Fruit fly (Drosophila melanogaster) whole organism: ENCODE data around the gene Socs36E.

Experiments
- CG8478 ChIP-seq: fragments of >200 bp; optimal IDR thresholded peaks from 2 replicates; lab custom pipeline; 2018; ENCODE audit warnings: inconsistent platforms
- Dll ChIP-seq: fragments of >200 bp; optimal IDR thresholded peaks from 2 replicates; lab custom pipeline; 2017
- EcR ChIP-seq, 2 experiments: fragments of >200 bp; optimal IDR thresholded peaks; 2 replicates each; lab custom pipeline; 2017; ENCODE audit warnings: missing biosample characterization in 2 of 2, missing genetic modification characterization in 2 of 2, missing genetic modification reagents in 2 of 2
- pan ChIP-seq: fragments of >200 bp; optimal IDR thresholded peaks from 2 replicates; lab custom pipeline; 2017
- psq ChIP-seq: fragments of >200 bp; optimal IDR thresholded peaks from 2 replicates; lab custom pipeline; 2017
- usp ChIP-seq: fragments of >200 bp; optimal IDR thresholded peaks from 2 replicates; lab custom pipeline; 2017; ENCODE audit warnings: missing biosample characterization, missing genetic modification characterization, mixed read lengths

Socs36E gene

DNA sequence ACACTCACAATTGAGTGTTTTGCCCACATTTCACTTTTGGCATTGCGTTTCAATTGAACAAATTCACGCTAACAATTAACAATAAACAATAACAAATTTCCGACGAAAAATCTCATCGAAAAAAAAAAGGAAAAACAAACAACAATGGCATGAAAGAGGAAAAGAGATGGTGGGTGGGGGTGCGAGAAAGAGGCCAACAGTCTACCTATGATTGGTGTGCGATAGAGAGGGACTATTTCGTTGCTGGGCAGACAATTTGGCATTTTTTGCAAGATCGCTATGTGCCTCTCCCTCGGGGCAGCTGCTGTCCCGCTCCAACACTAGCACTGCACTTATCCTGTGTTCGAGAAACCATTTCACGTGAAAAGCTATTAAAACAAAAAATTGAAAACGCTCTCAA lies 2.3 kb downstream of the Socs36E start:
- no peak for TF ChIP-seq psq (lab: Kevin White, UChicago)
- TF ChIP-seq Dll (lab: Kevin White, UChicago): no peak
- no peak for TF ChIP-seq CG8478 (lab: Kevin White, UChicago)
- TF ChIP-seq usp (GFP tag; lab: Kevin White, UChicago): no peak
- TF ChIP-seq pan (lab: Kevin White, UChicago): no peak
- no peak for TF ChIP-seq EcR (GFP tag; optimal IDR thresholded peaks at IDR 0.05; lab: Kevin White, UChicago)

DNA sequence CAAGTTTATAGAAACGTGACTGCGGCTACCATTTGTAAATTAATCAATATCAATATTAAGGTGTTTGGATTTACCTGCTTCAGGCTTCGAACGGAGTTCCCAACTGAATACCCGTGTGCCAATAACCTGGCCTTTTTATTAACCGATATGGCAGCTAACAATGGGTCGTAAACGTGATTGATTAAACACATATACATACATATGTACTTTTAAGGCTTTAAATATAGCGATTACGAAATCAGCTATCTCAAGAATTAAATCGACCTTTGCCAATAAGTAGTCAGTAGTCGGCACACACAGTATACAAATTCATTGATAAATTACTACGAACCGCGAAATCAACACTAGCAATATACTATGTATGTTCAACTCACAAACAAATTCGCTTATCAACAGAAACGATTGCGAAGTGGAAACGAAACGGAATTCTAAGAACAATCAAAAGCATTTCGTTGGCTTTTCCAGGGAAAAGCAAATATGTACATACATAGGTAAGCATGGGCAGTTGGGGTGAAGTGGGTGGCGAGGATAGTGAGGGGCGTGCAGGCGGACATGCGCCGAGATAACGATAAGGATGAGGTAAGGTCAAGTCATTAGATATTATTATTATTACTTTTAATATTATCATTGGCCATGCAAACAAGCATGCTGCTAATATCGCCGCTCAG lies 3.5 kb downstream of the Socs36E start:
- TF ChIP-seq EcR (GFP tag; optimal IDR thresholded peaks at IDR 0.05; lab: Kevin White, UChicago): no peak
- no peak for TF ChIP-seq psq (lab: Kevin White, UChicago)
- TF ChIP-seq CG8478 (lab: Kevin White, UChicago): no peak
- no peak for TF ChIP-seq Dll (lab: Kevin White, UChicago)
- TF ChIP-seq pan (lab: Kevin White, UChicago): no peak
- no peak for TF ChIP-seq usp (GFP tag; lab: Kevin White, UChicago)

DNA sequence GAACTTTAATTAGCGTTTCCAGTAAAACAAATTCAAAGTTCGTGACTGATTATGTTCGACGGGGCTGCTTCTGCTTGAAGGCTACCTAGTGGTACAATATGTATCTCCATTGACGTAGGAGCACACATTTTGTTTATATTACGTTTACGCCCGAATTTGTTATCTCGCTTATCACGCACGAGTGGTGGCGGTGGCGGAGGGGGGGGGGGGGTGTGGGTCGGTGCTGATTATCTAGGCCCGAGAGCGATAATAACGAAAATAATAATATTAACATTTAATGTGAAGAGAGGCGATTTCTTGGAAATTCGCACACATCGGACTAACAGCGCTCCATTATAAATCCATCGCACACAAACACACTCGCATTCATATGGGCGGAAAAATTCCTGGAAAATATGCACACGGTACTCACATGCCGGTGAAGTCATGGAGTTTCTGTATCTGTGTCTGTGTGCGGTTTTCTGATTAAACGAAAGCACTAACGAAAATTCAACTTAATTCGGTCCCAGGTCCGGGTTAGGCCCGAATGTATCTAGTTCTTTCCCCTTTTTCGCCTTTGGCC lies 4.6 kb downstream of the Socs36E start:
- TF ChIP-seq usp (GFP tag; lab: Kevin White, UChicago): no peak
- TF ChIP-seq CG8478 (lab: Kevin White, UChicago): no peak
- TF ChIP-seq pan (lab: Kevin White, UChicago): no peak
- no peak for TF ChIP-seq EcR (GFP tag; optimal IDR thresholded peaks at IDR 0.05; lab: Kevin White, UChicago)
- no peak for TF ChIP-seq Dll (lab: Kevin White, UChicago)
- no peak for TF ChIP-seq psq (lab: Kevin White, UChicago)

DNA sequence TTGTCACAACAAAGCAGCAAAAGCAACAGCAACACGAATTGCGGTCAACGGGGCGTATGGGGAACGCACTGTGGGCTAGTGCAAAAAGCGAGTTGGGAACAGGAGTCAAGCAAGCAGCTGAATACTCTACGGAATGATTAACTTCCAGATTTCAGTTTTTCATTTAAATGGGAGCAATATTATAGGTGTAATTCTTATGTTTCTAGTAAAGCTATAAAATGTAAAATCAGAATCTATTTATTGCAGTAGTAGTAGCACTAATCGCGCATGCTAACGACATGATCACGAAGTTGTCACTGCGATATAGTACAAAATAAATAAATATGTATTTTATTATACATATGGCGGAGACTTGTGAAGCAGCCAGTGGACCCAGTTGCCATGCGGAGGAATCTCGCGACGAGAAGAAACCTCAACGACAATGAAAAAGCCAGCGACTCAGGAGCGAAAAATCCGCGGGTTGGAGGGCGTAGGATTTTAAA lies 5.6 kb downstream of the Socs36E start:
- TF ChIP-seq Dll (lab: Kevin White, UChicago): no peak
- TF ChIP-seq CG8478 (lab: Kevin White, UChicago): no peak
- no peak for TF ChIP-seq EcR (GFP tag; optimal IDR thresholded peaks at IDR 0.05; lab: Kevin White, UChicago)
- TF ChIP-seq psq (lab: Kevin White, UChicago): no peak
- TF ChIP-seq pan (lab: Kevin White, UChicago): no peak

DNA sequence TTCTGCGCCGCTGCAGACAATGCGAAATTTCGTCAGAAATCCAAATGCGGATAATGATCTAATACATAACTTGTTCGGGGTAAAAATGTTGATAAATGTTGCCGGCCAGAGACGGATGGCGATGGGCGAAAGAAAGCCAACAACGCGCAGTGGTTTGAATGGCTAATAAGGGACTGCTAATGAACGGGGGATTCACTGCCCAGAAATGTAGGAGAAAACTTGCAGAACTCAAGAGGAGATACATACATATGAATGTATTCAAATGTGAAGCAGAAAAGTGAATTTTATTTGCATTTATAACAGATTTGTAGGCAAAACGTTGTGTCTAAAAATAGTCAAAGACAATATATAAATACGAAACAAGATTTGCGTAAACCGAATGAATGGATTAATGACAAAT lies 6.4 kb downstream of the Socs36E start:
- TF ChIP-seq Dll (lab: Kevin White, UChicago) (no peak), pan (lab: Kevin White, UChicago) (no peak), CG8478 (lab: Kevin White, UChicago) (no peak), EcR (GFP tag; optimal IDR thresholded peaks at IDR 0.05; lab: Kevin White, UChicago) (no peak), usp (GFP tag; lab: Kevin White, UChicago) (no peak), psq (lab: Kevin White, UChicago) (no peak)

DNA sequence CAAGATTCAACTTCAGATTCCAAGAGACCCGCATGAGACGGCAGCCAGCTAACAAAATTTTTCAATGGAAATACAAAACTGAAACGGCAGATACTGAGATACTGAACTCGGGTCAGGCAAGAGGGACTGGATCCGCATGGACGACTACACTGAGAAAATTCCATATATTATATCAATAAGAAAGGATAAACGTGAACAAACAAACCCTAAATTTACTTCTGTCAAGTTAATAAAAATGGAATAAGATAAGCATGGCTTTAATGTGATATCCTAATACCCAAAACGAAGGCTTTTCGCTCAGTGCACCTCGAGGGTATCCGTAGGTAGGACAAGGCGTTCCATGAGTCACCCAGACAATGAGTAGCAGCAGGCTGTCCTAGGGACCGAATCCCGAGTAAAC lies 7.0 kb downstream of the Socs36E start:
- TF ChIP-seq Dll (lab: Kevin White, UChicago) (no peak), CG8478 (lab: Kevin White, UChicago) (no peak), pan (lab: Kevin White, UChicago) (no peak)

DNA sequence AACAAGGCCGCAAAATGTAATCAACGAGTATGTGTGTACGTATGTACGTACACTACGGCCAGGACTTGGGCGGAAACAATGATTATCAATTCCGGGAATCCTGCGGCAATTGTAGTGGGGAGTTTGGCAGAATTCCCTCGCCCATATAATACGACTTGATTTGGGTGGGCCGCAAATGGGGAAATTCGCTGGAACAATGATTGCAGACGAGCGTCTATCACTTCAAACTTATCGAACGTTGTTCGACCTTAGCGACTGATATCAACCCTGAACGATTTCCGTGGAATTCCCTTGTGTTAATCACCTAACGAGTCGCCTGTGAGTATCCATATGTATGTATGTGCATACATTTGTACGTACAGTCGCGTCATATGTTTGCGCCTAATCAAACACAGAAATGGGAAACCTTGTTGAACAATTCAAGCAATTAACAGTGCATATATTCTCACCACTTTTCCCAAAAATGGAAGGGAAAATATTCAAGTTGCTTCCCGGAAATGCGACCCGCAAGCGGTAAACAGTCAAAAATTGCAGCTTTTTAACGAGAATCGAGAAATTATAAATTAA lies 7.9 kb downstream of the Socs36E start:
- TF ChIP-seq EcR (GFP tag; optimal IDR thresholded peaks at IDR 0.05; lab: Kevin White, UChicago) (no peak), Dll (lab: Kevin White, UChicago) (no peak), CG8478 (lab: Kevin White, UChicago) (no peak), usp (GFP tag; lab: Kevin White, UChicago) (no peak), pan (lab: Kevin White, UChicago) (no peak), psq (lab: Kevin White, UChicago) (no peak)

DNA sequence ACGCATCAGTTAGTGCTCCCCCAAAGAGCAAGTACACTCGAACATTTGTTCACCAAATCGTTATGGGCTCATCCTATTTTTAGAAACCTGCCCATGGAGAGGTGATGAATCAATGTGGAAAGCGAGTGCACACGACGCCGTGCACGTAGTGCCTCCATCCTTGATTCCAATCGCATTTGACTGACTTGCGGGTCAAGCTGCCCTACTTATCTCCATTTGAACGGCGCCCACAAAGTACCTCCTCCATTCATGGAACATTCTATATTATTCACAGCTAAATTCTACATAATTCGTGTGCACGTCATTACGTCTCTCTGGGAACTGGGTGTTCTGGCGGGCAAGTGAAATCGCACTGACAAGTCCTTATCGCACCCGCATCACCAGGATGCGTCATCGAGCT lies 9.0 kb downstream of the Socs36E start:
- no peak for TF ChIP-seq usp (GFP tag; lab: Kevin White, UChicago)
- TF ChIP-seq CG8478 (lab: Kevin White, UChicago): no peak
- TF ChIP-seq pan (lab: Kevin White, UChicago): no peak
- TF ChIP-seq EcR (GFP tag; optimal IDR thresholded peaks at IDR 0.05; lab: Kevin White, UChicago): no peak
- no peak for TF ChIP-seq psq (lab: Kevin White, UChicago)
- TF ChIP-seq Dll (lab: Kevin White, UChicago): no peak

DNA sequence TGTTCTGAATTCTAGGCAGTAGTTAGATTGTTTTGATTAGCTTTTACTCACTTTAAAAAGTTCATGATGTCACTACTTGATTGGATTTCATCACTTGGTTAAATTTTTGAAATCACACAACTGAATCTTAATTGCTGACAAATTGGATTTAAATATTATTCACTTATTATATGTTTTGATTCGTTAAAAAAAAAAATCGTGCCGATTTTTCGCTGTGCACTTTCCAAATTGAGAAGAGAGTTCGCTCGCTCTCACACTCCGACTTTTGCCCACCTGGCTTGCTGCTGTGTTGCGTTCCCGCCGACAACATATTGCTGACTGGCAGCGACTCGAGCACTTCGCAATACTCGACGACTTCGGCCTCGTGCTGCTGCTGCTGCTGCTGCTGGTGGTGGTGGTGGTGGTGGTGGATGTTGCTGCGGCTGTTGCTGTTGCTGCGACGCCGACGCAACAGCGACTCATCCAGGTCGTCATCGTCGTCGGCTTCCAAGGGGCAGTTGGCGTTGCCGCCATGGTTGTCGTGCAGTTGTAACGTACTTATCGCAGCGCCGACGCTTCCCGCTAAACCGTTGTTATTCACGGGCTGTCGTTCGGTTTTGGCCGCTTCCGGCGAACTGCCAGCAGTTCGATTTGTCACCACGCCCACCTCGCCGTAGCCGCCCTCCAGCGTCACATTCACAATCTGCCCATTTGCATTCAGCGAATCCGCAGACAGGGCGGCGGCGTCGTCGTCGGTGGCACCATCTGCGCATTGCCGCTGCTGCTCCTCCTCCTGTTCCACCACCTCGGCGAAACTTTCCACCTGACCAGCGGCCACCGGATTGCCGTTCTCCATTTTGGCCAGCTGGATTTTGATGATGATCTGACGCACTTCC lies 10.5 kb downstream of the Socs36E start:
- TF ChIP-seq Dll (lab: Kevin White, UChicago): no peak
- no peak for TF ChIP-seq EcR (GFP tag; optimal IDR thresholded peaks at IDR 0.05; lab: Kevin White, UChicago)
- TF ChIP-seq usp (GFP tag; lab: Kevin White, UChicago): no peak
- TF ChIP-seq pan (lab: Kevin White, UChicago): no peak
- TF ChIP-seq psq (lab: Kevin White, UChicago): no peak
- no peak for TF ChIP-seq CG8478 (lab: Kevin White, UChicago)

DNA sequence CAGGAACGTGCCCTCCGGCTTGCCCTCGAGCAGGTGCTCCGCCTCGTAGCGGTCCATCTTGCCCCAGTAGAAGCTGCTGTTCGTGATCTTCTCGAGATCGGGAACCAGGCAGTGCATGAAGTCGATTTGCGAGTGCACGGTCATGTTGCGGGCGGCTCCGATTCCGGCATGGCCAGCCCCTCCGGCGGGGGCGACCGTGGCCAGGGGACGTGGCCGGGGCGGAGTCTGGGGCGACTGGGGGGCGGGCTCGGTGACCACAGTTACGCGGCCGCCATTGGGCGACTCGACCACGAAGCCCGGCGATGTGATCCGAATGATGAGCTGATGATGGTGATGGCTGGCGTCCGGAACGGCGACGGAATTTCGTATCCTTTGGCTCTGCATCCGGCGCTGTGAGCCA lies 11.7 kb downstream of the Socs36E start:
- TF ChIP-seq psq (lab: Kevin White, UChicago): no peak
- no peak for TF ChIP-seq usp (GFP tag; lab: Kevin White, UChicago)
